Fruit fly (Drosophila melanogaster) whole organism, prepupa: ENCODE data around the gene CG1024.

Experiments used
- Blimp-1 ChIP-seq: fragments of 200-800 bp; sonication (Bioruptor generic); optimal IDR thresholded peaks from 3 replicates; lab custom pipeline; 2017; ENCODE audit warnings: missing biosample characterization, missing genetic modification characterization, mild to moderate bottlenecking, moderate library complexity, missing genetic modification reagents
- CG10631 ChIP-seq: fragments of 200-800 bp; sonication (Bioruptor generic); optimal IDR thresholded peaks from 2 replicates; lab custom pipeline; 2016; ENCODE audit warnings: missing biosample characterization, missing genetic modification characterization
- CG10669 ChIP-seq: fragments of 200-800 bp; sonication (Bioruptor generic); optimal IDR thresholded peaks from 3 replicates; lab custom pipeline; 2018; ENCODE audit warnings: missing biosample characterization, mild to moderate bottlenecking, missing genetic modification characterization, moderate library complexity
- CG11294 ChIP-seq: fragments of 200-800 bp; sonication (Bioruptor generic); IDR thresholded peaks from 2 replicates; pipeline ENCODE4 v1.3.6; 2022; ENCODE audit warnings: missing biosample characterization, missing genetic modification characterization
- CG11762 ChIP-seq: fragments of 200-800 bp; sonication (Bioruptor generic); optimal IDR thresholded peaks from 3 replicates; lab custom pipeline; 2016; ENCODE audit warnings: missing biosample characterization, missing genetic modification characterization; ENCODE audit not compliant: insufficient read depth
- CG15336 ChIP-seq: fragments of 200-800 bp; sonication (Bioruptor generic); IDR thresholded peaks from 2 replicates; pipeline ENCODE4 v1.3.6; 2022; ENCODE audit warnings: missing biosample characterization, missing genetic modification characterization
- CG1621 ChIP-seq: fragments of 200-800 bp; sonication (Bioruptor generic); optimal IDR thresholded peaks from 3 replicates; lab custom pipeline; 2018; ENCODE audit warnings: missing biosample characterization, mild to moderate bottlenecking, missing genetic modification characterization
- CG16779 ChIP-seq: fragments of 200-800 bp; sonication (Bioruptor generic); optimal IDR thresholded peaks from 3 replicates; lab custom pipeline; 2017; ENCODE audit warnings: missing biosample characterization, mild to moderate bottlenecking, missing genetic modification characterization
- CG3032 ChIP-seq: fragments of 200-800 bp; optimal IDR thresholded peaks from 2 replicates; lab custom pipeline; 2019; ENCODE audit warnings: missing biosample characterization, mild to moderate bottlenecking, missing genetic modification characterization, moderate library complexity
- CG31627 ChIP-seq: fragments of 200-800 bp; sonication (Bioruptor generic); optimal IDR thresholded peaks from 3 replicates; lab custom pipeline; 2016; ENCODE audit warnings: missing biosample characterization, missing genetic modification characterization
- CG34406 ChIP-seq: fragments of 200-800 bp; sonication (Bioruptor generic); optimal IDR thresholded peaks from 3 replicates; lab custom pipeline; 2016; ENCODE audit warnings: missing biosample characterization, missing genetic modification characterization
- CG3919 ChIP-seq: fragments of 200-800 bp; sonication (Bioruptor generic); optimal IDR thresholded peaks from 3 replicates; lab custom pipeline; 2016; ENCODE audit warnings: missing biosample characterization, missing genetic modification characterization
- CG4318 ChIP-seq: fragments of 200-800 bp; sonication (Bioruptor generic); optimal IDR thresholded peaks from 3 replicates; lab custom pipeline; 2017; ENCODE audit warnings: missing biosample characterization, mild to moderate bottlenecking, missing genetic modification characterization
- CG6163 ChIP-seq: fragments of 200-800 bp; sonication (Bioruptor generic); IDR thresholded peaks from 3 replicates; pipeline ENCODE4 v1.3.6; 2022; ENCODE audit warnings: missing biosample characterization, missing genetic modification characterization
- CG6276 ChIP-seq: fragments of 200-800 bp; sonication (Bioruptor generic); optimal IDR thresholded peaks from 2 replicates; lab custom pipeline; 2017; ENCODE audit warnings: missing biosample characterization, mild to moderate bottlenecking, missing genetic modification characterization
- CG6792 ChIP-seq: fragments of 200-800 bp; sonication (Bioruptor generic); optimal IDR thresholded peaks from 3 replicates; lab custom pipeline; 2016; ENCODE audit warnings: missing biosample characterization, missing genetic modification characterization
- CG6808 ChIP-seq: fragments of 200-800 bp; sonication (Bioruptor generic); optimal IDR thresholded peaks from 3 replicates; lab custom pipeline; 2017; ENCODE audit warnings: missing biosample characterization, missing genetic modification characterization, mild to moderate bottlenecking, moderate library complexity, missing genetic modification reagents
- CG6854 ChIP-seq: fragments of 200-800 bp; sonication (Bioruptor generic); optimal IDR thresholded peaks from 2 replicates; lab custom pipeline; 2017; ENCODE audit warnings: missing biosample characterization, mild to moderate bottlenecking, missing genetic modification characterization
- CG7368 ChIP-seq: fragments of 200-800 bp; sonication (Bioruptor generic); optimal IDR thresholded peaks from 3 replicates; lab custom pipeline; 2016; ENCODE audit warnings: missing biosample characterization, missing genetic modification characterization
- CG8119 ChIP-seq: fragments of 200-800 bp; sonication (Bioruptor generic); IDR thresholded peaks from 3 replicates; pipeline ENCODE4 v1.3.6; 2022; ENCODE audit warnings: missing biosample characterization, missing genetic modification characterization
- CG8632 ChIP-seq: fragments of 200-800 bp; sonication (Bioruptor generic); optimal IDR thresholded peaks from 3 replicates; lab custom pipeline; 2016; ENCODE audit warnings: missing biosample characterization, missing genetic modification characterization
- CG9139 ChIP-seq: fragments of 200-800 bp; sonication (Bioruptor generic); optimal IDR thresholded peaks from 3 replicates; lab custom pipeline; 2017; ENCODE audit warnings: missing biosample characterization, mild to moderate bottlenecking, missing genetic modification characterization
- Eip75B ChIP-seq: fragments of 200-800 bp; sonication (Bioruptor generic); optimal IDR thresholded peaks from 3 replicates; lab custom pipeline; 2016; ENCODE audit warnings: missing biosample characterization, missing genetic modification characterization
- Eip78C ChIP-seq: fragments of 200-800 bp; sonication (Bioruptor generic); peaks from one replicate; lab custom pipeline; 2016; ENCODE audit warnings: missing biosample characterization, missing genetic modification characterization
- Ets21C ChIP-seq: fragments of 200-800 bp; sonication (Bioruptor generic); optimal IDR thresholded peaks from 3 replicates; lab custom pipeline; 2016; ENCODE audit warnings: missing biosample characterization, missing genetic modification characterization
- Ets96B ChIP-seq: fragments of 200-800 bp; optimal IDR thresholded peaks from 2 replicates; lab custom pipeline; 2019; ENCODE audit warnings: missing biosample characterization, mild to moderate bottlenecking, missing genetic modification characterization, moderate library complexity
- Hr38 ChIP-seq: sonication (Bioruptor generic); optimal IDR thresholded peaks from 2 replicates; lab custom pipeline; 2016; ENCODE audit warnings: missing biosample characterization, missing genetic modification characterization
- Lpt ChIP-seq: fragments of 200-800 bp; sonication (Bioruptor generic); optimal IDR thresholded peaks from 3 replicates; lab custom pipeline; 2016; ENCODE audit warnings: missing biosample characterization, missing genetic modification characterization
- Sox102F ChIP-seq: fragments of 200-800 bp; sonication (Bioruptor generic); optimal IDR thresholded peaks from 2 replicates; lab custom pipeline; 2016; ENCODE audit warnings: missing biosample characterization, mild to moderate bottlenecking, missing genetic modification characterization
- achi ChIP-seq: fragments of 200-800 bp; sonication (Bioruptor generic); optimal IDR thresholded peaks from 3 replicates; lab custom pipeline; 2016; ENCODE audit warnings: missing biosample characterization, missing genetic modification characterization
- acj6 ChIP-seq: fragments of 200-800 bp; sonication (Bioruptor generic); optimal IDR thresholded peaks from 3 replicates; lab custom pipeline; 2016; ENCODE audit warnings: missing biosample characterization, missing genetic modification characterization
- dac ChIP-seq: fragments of 200-800 bp; sonication (Bioruptor generic); optimal IDR thresholded peaks from 2 replicates; lab custom pipeline; 2017; ENCODE audit warnings: missing biosample characterization, mild to moderate bottlenecking, missing genetic modification characterization
- dsx ChIP-seq: fragments of 200-800 bp; optimal IDR thresholded peaks from 3 replicates; lab custom pipeline; 2019; ENCODE audit warnings: missing biosample characterization, mild to moderate bottlenecking, missing genetic modification characterization, moderate library complexity; ENCODE audit not compliant: poor library complexity, severe bottlenecking
- eg ChIP-seq: fragments of 200-800 bp; sonication (Bioruptor generic); IDR thresholded peaks from 3 replicates; pipeline ENCODE4 v1.3.6; 2022; ENCODE audit warnings: missing biosample characterization, missing genetic modification characterization
- esn ChIP-seq: fragments of 200-800 bp; sonication (Bioruptor generic); optimal IDR thresholded peaks from 2 replicates; lab custom pipeline; 2016; ENCODE audit warnings: missing biosample characterization, mild to moderate bottlenecking, missing genetic modification characterization, moderate library complexity
- fd85E ChIP-seq: fragments of 200-800 bp; sonication (Bioruptor generic); optimal IDR thresholded peaks from 3 replicates; lab custom pipeline; 2016; ENCODE audit warnings: missing biosample characterization, missing genetic modification characterization
- fkh ChIP-seq: fragments of 200-800 bp; sonication (Bioruptor generic); optimal IDR thresholded peaks from 3 replicates; lab custom pipeline; 2017; ENCODE audit warnings: missing biosample characterization, mild to moderate bottlenecking, missing genetic modification characterization, moderate library complexity
- lz ChIP-seq: fragments of 200-800 bp; sonication (Bioruptor generic); optimal IDR thresholded peaks from 3 replicates; lab custom pipeline; 2016; ENCODE audit warnings: missing biosample characterization, missing genetic modification characterization
- net ChIP-seq: fragments of 200-800 bp; sonication (Bioruptor generic); optimal IDR thresholded peaks from 3 replicates; lab custom pipeline; 2016; ENCODE audit warnings: missing biosample characterization, missing genetic modification characterization
- spab ChIP-seq: fragments of 200-800 bp; sonication (Bioruptor generic); optimal IDR thresholded peaks from 2 replicates; lab custom pipeline; 2017; ENCODE audit warnings: missing biosample characterization, mild to moderate bottlenecking, missing genetic modification characterization, missing genetic modification reagents
- ss ChIP-seq, 2 experiments: fragments of 200-800 bp; sonication (Bioruptor generic); optimal IDR thresholded peaks; 2 replicates in 1 of 2; 3 replicates in 1 of 2; lab custom pipeline; 2017 to 2018; ENCODE audit warnings: mild to moderate bottlenecking in 2 of 2, missing biosample characterization in 2 of 2, missing genetic modification characterization in 2 of 2, moderate library complexity in 1 of 2
- svp ChIP-seq: fragments of 200-800 bp; sonication (Bioruptor generic); peaks from one replicate; lab custom pipeline; 2016; ENCODE audit warnings: missing biosample characterization, missing genetic modification characterization
- vri ChIP-seq: fragments of 200-800 bp; sonication (Bioruptor generic); optimal IDR thresholded peaks from 3 replicates; lab custom pipeline; 2016; ENCODE audit warnings: missing biosample characterization, mild to moderate bottlenecking, missing genetic modification characterization

CG1024 gene

DNA sequence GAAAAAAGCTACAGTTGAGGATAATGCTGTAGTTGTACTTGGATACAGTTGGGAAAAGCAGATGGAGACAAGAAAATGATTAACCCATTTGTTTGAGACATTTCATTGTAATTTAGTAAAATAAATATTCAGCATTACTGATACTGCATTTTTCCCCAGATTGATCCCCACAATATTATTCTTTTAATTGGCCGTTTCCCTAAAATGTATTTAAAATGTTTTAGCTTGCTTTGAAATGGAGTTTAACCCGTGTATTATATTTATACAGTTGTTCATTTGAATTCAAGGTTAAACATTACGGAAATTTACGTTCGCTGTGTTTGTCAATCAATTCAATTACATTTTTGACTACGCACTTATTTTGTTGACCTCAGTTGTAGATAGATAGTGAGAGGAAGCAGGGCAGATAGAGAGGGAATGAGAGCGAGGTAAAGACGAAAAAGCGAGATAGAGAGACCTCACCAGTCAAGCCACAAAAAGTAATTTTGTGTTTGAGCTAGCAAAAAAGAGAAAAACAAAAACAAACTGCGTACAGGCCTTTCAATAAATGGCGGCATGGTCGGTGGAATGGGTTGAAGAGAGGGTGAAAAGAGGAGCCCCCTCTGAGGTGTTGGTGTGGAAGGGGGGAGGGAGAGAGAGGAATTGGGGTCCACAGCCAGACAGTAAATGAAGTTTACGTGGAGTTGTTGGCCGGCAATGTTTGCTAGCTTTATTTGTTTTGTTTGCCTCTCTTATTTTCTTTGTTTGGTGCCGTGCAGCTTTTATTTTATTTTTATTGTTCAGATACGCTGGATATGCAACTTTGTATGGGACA is 30.5 kb upstream of the CG1024 start (continued):
- TF ChIP-seq CG11294 (peak; percentile 64), CG31627 (peak; percentile 77), eg (peak; percentile 61), Hr38 (GFP tag; lab: Kevin White, UChicago) (peak; percentile 12), Lpt (GFP tag; lab: Kevin White, UChicago) (peak; percentile 74), net (GFP tag; lab: Kevin White, UChicago) (peak; percentile 85), achi (GFP tag; lab: Kevin White, UChicago) (peak; percentile 82), lz (GFP tag; lab: Kevin White, UChicago) (peak; percentile 79), CG10669 (GFP tag; lab: Kevin White, UChicago) (peak; percentile 83), CG6163 (peak; percentile 82), CG3919 (GFP tag; lab: Kevin White, UChicago) (peak; percentile 81), CG7368 (GFP tag; lab: Kevin White, UChicago) (peak; percentile 67), CG10631 (GFP tag; lab: Kevin White, UChicago) (peak; percentile 87), Eip75B (GFP tag; lab: Kevin White, UChicago) (peak; percentile 86), CG8632 (peak; percentile 79), Ets21C (GFP tag; lab: Kevin White, UChicago) (peak; percentile 56), acj6 (peak; percentile 86), fkh (peak; percentile 81), esn (GFP tag; lab: Kevin White, UChicago) (peak; percentile 86)
- TF ChIP-seq, all 60 proteins: peak for 57

DNA sequence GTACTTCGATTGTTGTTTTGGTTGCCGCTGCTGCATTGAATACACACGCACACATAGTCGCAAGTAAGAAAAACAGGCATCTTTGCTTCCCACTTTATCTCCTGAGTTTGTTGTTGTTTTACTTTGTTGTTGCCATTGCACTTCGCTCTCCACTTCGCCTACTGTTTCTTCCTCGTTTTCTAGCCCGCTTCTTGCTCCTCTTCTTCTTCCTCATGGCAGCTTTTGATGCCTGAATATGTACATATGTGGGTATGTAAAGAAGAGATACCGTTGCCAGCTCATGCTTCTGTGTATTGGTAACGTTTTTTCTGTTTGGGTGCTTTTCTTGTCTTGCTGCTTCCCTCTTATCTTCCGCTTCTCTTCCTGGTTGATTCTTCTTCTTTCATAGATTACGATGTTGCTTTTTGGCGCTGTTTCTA is 29.0 kb upstream of the CG1024 start:
- TF ChIP-seq CG3032 (tag; lab: Kevin White, UChicago) (peak; percentile 10), Eip78C (GFP tag; lab: Kevin White, UChicago) (peak; percentile 41), eg (peak; percentile 54; the same call in 2 of the 3 replicates), Sox102F (no peak), ss (GFP tag; optimal IDR thresholded peaks at IDR 0.05; lab: Kevin White, UChicago) (peak; percentile 76 to 80), CG1621 (peak; percentile 53), CG11294 (no peak), CG6276 (peak; percentile 57), fd85E (GFP tag; lab: Kevin White, UChicago) (no peak), fkh (peak; percentile 65), dac (GFP tag; lab: Kevin White, UChicago) (no peak), CG16779 (tag; lab: Kevin White, UChicago) (peak; percentile 45), CG15336 (GFP tag; lab: Robert Waterston, UW) (peak; percentile 25; the same call in 1 of the 2 replicates), Ets96B (tag; lab: Kevin White, UChicago) (peak; percentile 19), Blimp-1 (GFP tag; lab: Kevin White, UChicago) (no peak), CG6854 (peak; percentile 68), Lpt (GFP tag; lab: Kevin White, UChicago) (peak; percentile 50), Eip75B (GFP tag; lab: Kevin White, UChicago) (peak; percentile 44), CG34406 (GFP tag; lab: Kevin White, UChicago) (peak; percentile 22), CG6163 (peak; percentile 87), CG11762 (peak; percentile 10), vri (GFP tag; lab: Kevin White, UChicago) (peak; percentile 38), CG7368 (GFP tag; lab: Kevin White, UChicago) (peak; percentile 12), CG8119 (peak; percentile 56; the same call in 2 of the 3 replicates), CG4318 (GFP tag; lab: Kevin White, UChicago) (no peak), spab (GFP tag; lab: Kevin White, UChicago) (peak; percentile 42), CG6808 (peak; percentile 62), svp (GFP tag; lab: Kevin White, UChicago) (peak; percentile 87), CG6792 (GFP tag; lab: Kevin White, UChicago) (no peak), CG3919 (GFP tag; lab: Kevin White, UChicago) (peak; percentile 50), dsx (peak; percentile 93), CG8632 (peak; percentile 13), CG9139 (GFP tag; lab: Kevin White, UChicago) (peak; percentile 69)
